Fruit fly (Drosophila melanogaster) whole organism: ENCODE measurements around the gene Sap30.

Experiments used
- CG8478 ChIP-seq: fragments of >200 bp; optimal IDR thresholded peaks from 2 replicates; lab custom pipeline; 2018; ENCODE audit warnings: inconsistent platforms
- Dll ChIP-seq: fragments of >200 bp; optimal IDR thresholded peaks from 2 replicates; lab custom pipeline; 2017
- EcR ChIP-seq, 2 experiments: fragments of >200 bp; optimal IDR thresholded peaks; 2 replicates each; lab custom pipeline; 2017; ENCODE audit warnings: missing biosample characterization in 2 of 2, missing genetic modification characterization in 2 of 2, missing genetic modification reagents in 2 of 2
- psq ChIP-seq: fragments of >200 bp; optimal IDR thresholded peaks from 2 replicates; lab custom pipeline; 2017
- usp ChIP-seq: fragments of >200 bp; optimal IDR thresholded peaks from 2 replicates; lab custom pipeline; 2017; ENCODE audit warnings: missing biosample characterization, missing genetic modification characterization, mixed read lengths

DNA sequence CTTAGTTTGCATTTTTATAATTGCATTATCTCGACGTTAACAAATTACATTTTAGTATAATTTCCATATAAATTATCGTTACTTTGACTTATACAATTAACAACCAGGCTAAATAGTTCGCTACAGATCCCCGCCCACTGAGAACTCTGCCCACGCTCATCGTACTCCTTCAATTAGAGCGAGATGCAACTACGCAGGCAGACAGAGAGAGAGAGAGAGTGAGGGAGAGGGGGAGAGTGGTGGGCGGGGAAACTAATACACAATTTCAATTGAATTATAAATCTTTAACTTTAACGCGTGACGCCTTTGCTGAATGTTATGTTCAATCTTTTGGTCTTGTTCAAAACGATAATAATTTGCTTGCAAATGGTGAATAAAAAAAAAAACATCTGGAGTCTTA is 11.1 kb downstream of the Sap30 start:
- no peak for TF ChIP-seq usp (GFP tag; lab: Kevin White, UChicago)
- TF ChIP-seq psq (lab: Kevin White, UChicago): no peak
- TF ChIP-seq Dll: no peak
- no peak for TF ChIP-seq EcR (GFP tag; optimal IDR thresholded peaks at IDR 0.05; lab: Kevin White, UChicago)
- no peak for TF ChIP-seq CG8478 (lab: Kevin White, UChicago)
